Worm (Caenorhabditis elegans) whole organism, young adult: Measurements from ENCODE around the gene C34F6.7.

ENCODE experiments used
- B0035.1 ChIP-seq: sonication (generic microtip); optimal IDR thresholded peaks from 2 replicates; lab custom pipeline; 2016; ENCODE audit warnings: missing genetic modification characterization, mild to moderate bottlenecking, missing compliant biosample characterization, missing genotype, missing genetic modification reagents
- F10E7.11 ChIP-seq: sonication (generic microtip); optimal IDR thresholded peaks from 2 replicates; lab custom pipeline; 2017; ENCODE audit warnings: mild to moderate bottlenecking, missing genetic modification characterization, moderate library complexity, missing compliant biosample characterization
- F22D6.2 ChIP-seq: sonication (generic microtip); optimal IDR thresholded peaks from 2 replicates; lab custom pipeline; 2016; ENCODE audit warnings: mild to moderate bottlenecking, missing genetic modification characterization, missing compliant biosample characterization
- K12H6.12 ChIP-seq: fragments of 200-800 bp; sonication (Bioruptor generic); optimal IDR thresholded peaks from 2 replicates; lab custom pipeline; 2018; ENCODE audit warnings: mild to moderate bottlenecking, missing genetic modification characterization, missing compliant biosample characterization
- Y53F4B.3 ChIP-seq: fragments of 200-800 bp; sonication (Bioruptor generic); IDR thresholded peaks from 2 replicates; pipeline ENCODE4 v1.3.6; 2022; ENCODE audit warnings: missing genetic modification reagents, missing genetic modification characterization, missing compliant biosample characterization
- Y56A3A.18 ChIP-seq: fragments of 200-800 bp; sonication (Bioruptor generic); IDR thresholded peaks from 2 replicates; pipeline ENCODE4 v1.3.6; 2022; ENCODE audit warnings: missing genetic modification reagents, missing genetic modification characterization, missing compliant biosample characterization
- Y79H2A.3 ChIP-seq: fragments of 200-800 bp; sonication (Bioruptor generic); conservative IDR thresholded peaks from 2 replicates; pipeline ENCODE4 v1.3.6; 2022; ENCODE audit warnings: missing genetic modification reagents, missing genetic modification characterization, missing compliant biosample characterization
- Y95B8A.8 ChIP-seq: fragments of 200-800 bp; sonication (Bioruptor generic); IDR thresholded peaks from 2 replicates; pipeline ENCODE4 v1.3.6; 2022; ENCODE audit warnings: missing genetic modification reagents, missing genetic modification characterization, missing compliant biosample characterization
- ZK185.1 ChIP-seq: sonication (generic microtip); optimal IDR thresholded peaks from 2 replicates; lab custom pipeline; 2016; ENCODE audit warnings: mild to moderate bottlenecking, missing genetic modification characterization, missing compliant biosample characterization; ENCODE audit not compliant: poor library complexity, severe bottlenecking
- attf-3 ChIP-seq: fragments of 200-800 bp; sonication (Bioruptor generic); conservative IDR thresholded peaks from 2 replicates; pipeline ENCODE4 v1.3.6; 2022; ENCODE audit warnings: missing genetic modification reagents, missing genetic modification characterization, missing compliant biosample characterization
- bed-1 ChIP-seq: fragments of 200-800 bp; sonication (Bioruptor generic); IDR thresholded peaks from 2 replicates; pipeline ENCODE4 v1.3.6; 2022; ENCODE audit warnings: missing genetic modification reagents, missing genetic modification characterization, missing compliant biosample characterization
- ceh-100 ChIP-seq: fragments of 200-800 bp; sonication (Bioruptor generic); IDR thresholded peaks from 2 replicates; pipeline ENCODE4 v1.3.6; 2022; ENCODE audit warnings: missing genetic modification reagents, missing genetic modification characterization, missing compliant biosample characterization
- ceh-27 ChIP-seq: fragments of 200-800 bp; sonication (Bioruptor generic); optimal IDR thresholded peaks from 2 replicates; lab custom pipeline; 2018; ENCODE audit warnings: mild to moderate bottlenecking, missing genetic modification characterization, moderate library complexity, missing compliant biosample characterization
- ceh-40 ChIP-seq: fragments of 200-800 bp; sonication (Bioruptor generic); IDR thresholded peaks from 2 replicates; pipeline ENCODE4 v1.3.6; 2022; ENCODE audit warnings: missing genetic modification characterization, missing compliant biosample characterization
- chd-7 ChIP-seq: sonication (generic microtip); optimal IDR thresholded peaks from 2 replicates; lab custom pipeline; 2016; ENCODE audit warnings: mild to moderate bottlenecking, missing genetic modification characterization, moderate library complexity, missing compliant biosample characterization
- egl-44 ChIP-seq: fragments of 200-800 bp; sonication (Bioruptor generic); IDR thresholded peaks from 2 replicates; pipeline ENCODE4 v1.3.6; 2022; ENCODE audit warnings: missing genetic modification reagents, missing genetic modification characterization, missing compliant biosample characterization
- egrh-3 ChIP-seq: fragments of 200-800 bp; sonication (Bioruptor generic); IDR thresholded peaks from 2 replicates; pipeline ENCODE4 v1.3.6; 2022; ENCODE audit warnings: missing genetic modification reagents, missing genetic modification characterization, missing compliant biosample characterization
- gei-17 ChIP-seq: fragments of 200-800 bp; sonication (Bioruptor generic); optimal IDR thresholded peaks from 2 replicates; lab custom pipeline; 2018; ENCODE audit warnings: mild to moderate bottlenecking, missing genetic modification characterization, missing compliant biosample characterization
- hrde-1 ChIP-seq: sonication (generic microtip); optimal IDR thresholded peaks from 2 replicates; lab custom pipeline; 2016; ENCODE audit warnings: missing genetic modification characterization, mild to moderate bottlenecking, missing compliant biosample characterization, moderate library complexity, missing genotype, missing genetic modification reagents, borderline replicate concordance
- lin-26 ChIP-seq: fragments of 200-800 bp; sonication (Bioruptor generic); IDR thresholded peaks from 2 replicates; pipeline ENCODE4 v1.3.6; 2022; ENCODE audit warnings: missing genetic modification reagents, missing genetic modification characterization, missing compliant biosample characterization
- lin-35 ChIP-seq, 3 experiments: fragments of 150-350 bp in 2 of 3; sonication (generic microtip) in 1 of 3; optimal IDR thresholded peaks; 2 replicates each; lab custom pipeline; 2014 to 2018; ENCODE audit warnings: missing biosample characterization in 3 of 3, missing genetic modification characterization in 3 of 3, missing genetic modification reagents in 3 of 3
- lin-40 ChIP-seq: sonication (generic microtip); optimal IDR thresholded peaks from 2 replicates; lab custom pipeline; 2016; ENCODE audit warnings: missing genetic modification characterization, mild to moderate bottlenecking, missing compliant biosample characterization, missing genotype, missing genetic modification reagents
- lsy-27 ChIP-seq: sonication (generic microtip); optimal IDR thresholded peaks from 2 replicates; lab custom pipeline; 2017; ENCODE audit warnings: missing genetic modification characterization, mild to moderate bottlenecking, missing compliant biosample characterization, antibody characterized with exemption, missing genotype, borderline replicate concordance; ENCODE audit not compliant: insufficient read depth
- madf-10 ChIP-seq: sonication (generic microtip); optimal IDR thresholded peaks from 2 replicates; lab custom pipeline; 2016; ENCODE audit warnings: mild to moderate bottlenecking, missing genetic modification characterization, missing compliant biosample characterization
- madf-6 ChIP-seq: fragments of 200-800 bp; sonication (Bioruptor generic); IDR thresholded peaks from 2 replicates; pipeline ENCODE4 v1.3.6; 2022; ENCODE audit warnings: missing genetic modification reagents, missing genetic modification characterization, missing compliant biosample characterization
- mxl-1 ChIP-seq: sonication (generic microtip); optimal IDR thresholded peaks from 2 replicates; lab custom pipeline; 2016; ENCODE audit warnings: missing genetic modification characterization, missing compliant biosample characterization
- nfyb-1 ChIP-seq: fragments of 200-800 bp; sonication (Bioruptor generic); IDR thresholded peaks from 2 replicates; pipeline ENCODE4 v1.3.6; 2022; ENCODE audit warnings: missing genetic modification reagents, missing genetic modification characterization, missing compliant biosample characterization
- nhr-179 ChIP-seq: sonication (generic microtip); optimal IDR thresholded peaks from 2 replicates; lab custom pipeline; 2016; ENCODE audit warnings: mild to moderate bottlenecking, missing genetic modification characterization, missing compliant biosample characterization
- nhr-90 ChIP-seq: sonication (generic microtip); optimal IDR thresholded peaks from 2 replicates; lab custom pipeline; 2016; ENCODE audit warnings: missing genotype, mild to moderate bottlenecking, missing genetic modification characterization, missing compliant biosample characterization
- pha-4 ChIP-seq: fragments of 150-350 bp; sonication (generic microtip); optimal IDR thresholded peaks from 2 replicates; lab custom pipeline; 2014; ENCODE audit warnings: missing biosample characterization, missing genetic modification reagents, missing genetic modification characterization
- rcor-1 ChIP-seq: fragments of 200-800 bp; sonication (Bioruptor generic); IDR thresholded peaks from 2 replicates; pipeline ENCODE4 v1.3.6; 2022; ENCODE audit warnings: missing genetic modification reagents, missing genetic modification characterization, missing compliant biosample characterization
- rec-8 ChIP-seq, 2 experiments: sonication (generic microtip); optimal IDR thresholded peaks; 2 replicates each; lab custom pipeline; 2016; ENCODE audit warnings: mild to moderate bottlenecking in 2 of 2, missing genetic modification characterization in 2 of 2, missing genetic modification reagents in 2 of 2, missing genotype in 2 of 2, missing biosample characterization in 1 of 2, missing compliant biosample characterization in 1 of 2, moderate library complexity in 1 of 2
- rpc-1 ChIP-seq, 2 experiments: fragments of 150-350 bp in 1 of 2; sonication (generic microtip) in 1 of 2; optimal IDR thresholded peaks; 2 replicates each; lab custom pipeline; 2014 to 2018; ENCODE audit warnings: missing biosample characterization in 1 of 2, missing genetic modification characterization in 1 of 2, missing genetic modification reagents in 1 of 2, missing genotype in 1 of 2
- snpc-1.1 ChIP-seq: sonication (generic microtip); optimal IDR thresholded peaks from 2 replicates; lab custom pipeline; 2017; ENCODE audit warnings: missing genetic modification characterization, mild to moderate bottlenecking, missing compliant biosample characterization, antibody characterized with exemption, moderate library complexity, missing genotype, missing genetic modification reagents; ENCODE audit not compliant: insufficient read depth
- snpc-1.3 ChIP-seq: sonication (generic microtip); optimal IDR thresholded peaks from 2 replicates; lab custom pipeline; 2017; ENCODE audit warnings: missing genetic modification characterization, mild to moderate bottlenecking, missing compliant biosample characterization, antibody characterized with exemption, moderate library complexity, missing genotype, missing genetic modification reagents; ENCODE audit not compliant: insufficient read depth
- snpc-4 ChIP-seq, 5 experiments: fragments of 150-350 bp in 1 of 5; sonication (generic microtip) in 4 of 5; optimal IDR thresholded peaks; 2 replicates each; lab custom pipeline; 2014 to 2018; ENCODE audit warnings: missing genetic modification characterization in 5 of 5, missing biosample characterization in 3 of 5, antibody characterized with exemption in 2 of 5, mild to moderate bottlenecking in 2 of 5, missing compliant biosample characterization in 2 of 5, missing genotype in 2 of 5, moderate library complexity in 2 of 5, missing genetic modification reagents in 1 of 5
- somi-1 ChIP-seq: fragments of 200-800 bp; sonication (Bioruptor generic); optimal IDR thresholded peaks from 2 replicates; lab custom pipeline; 2018; ENCODE audit warnings: mild to moderate bottlenecking, missing genetic modification characterization, missing compliant biosample characterization
- tbp1 ChIP-seq: fragments of 200-800 bp; sonication (Bioruptor generic); optimal IDR thresholded peaks from 2 replicates; lab custom pipeline; 2018; ENCODE audit warnings: mild to moderate bottlenecking, missing genetic modification characterization, missing compliant biosample characterization
- tbx-9 ChIP-seq: sonication (generic microtip); optimal IDR thresholded peaks from 2 replicates; lab custom pipeline; 2016; ENCODE audit warnings: borderline replicate concordance, missing genetic modification characterization, inconsistent platforms, missing compliant biosample characterization
- unc-130 ChIP-seq: sonication (generic microtip); optimal IDR thresholded peaks from 2 replicates; lab custom pipeline; 2016; ENCODE audit warnings: missing genetic modification reagents, missing genetic modification characterization, missing compliant biosample characterization
- ztf-18 ChIP-seq: sonication (generic microtip); optimal IDR thresholded peaks from 2 replicates; lab custom pipeline; 2016; ENCODE audit warnings: missing genotype, mild to moderate bottlenecking, missing genetic modification characterization, missing compliant biosample characterization
- ztf-25 ChIP-seq: fragments of 200-800 bp; sonication (Bioruptor generic); IDR thresholded peaks from 2 replicates; pipeline ENCODE4 v1.3.6; 2022; ENCODE audit warnings: missing genetic modification reagents, missing genetic modification characterization, missing compliant biosample characterization
- ztf-26 ChIP-seq: sonication (generic microtip); optimal IDR thresholded peaks from 2 replicates; lab custom pipeline; 2017; ENCODE audit warnings: missing genetic modification characterization, missing compliant biosample characterization
- ztf-28 ChIP-seq: fragments of 200-800 bp; sonication (Bioruptor generic); IDR thresholded peaks from 2 replicates; pipeline ENCODE4 v1.3.6; 2022; ENCODE audit warnings: missing genetic modification reagents, missing genetic modification characterization, missing compliant biosample characterization

The C34F6.7 gene

DNA sequence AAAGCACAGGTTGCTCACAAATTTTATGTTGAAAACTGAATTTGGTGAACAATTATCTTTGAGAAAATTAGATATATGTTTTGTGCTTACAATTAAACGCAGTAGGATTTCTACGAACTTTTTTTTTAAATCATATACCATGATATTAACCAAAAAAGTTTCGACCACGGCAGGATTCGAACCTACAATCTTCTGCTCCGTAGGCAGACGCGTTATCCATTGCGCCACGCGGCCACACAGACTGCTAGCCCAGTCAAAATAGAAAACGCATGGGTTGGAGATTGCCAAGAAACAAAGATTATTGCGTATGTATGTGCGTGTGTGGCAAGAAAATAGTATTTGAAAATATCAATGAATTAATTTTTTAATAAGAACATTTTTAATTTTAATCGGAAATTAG, 37.2 kb upstream of the C34F6.7 start (continued):
- peak; percentile 88 for TF ChIP-seq ZK185.1 (tag; lab: Kevin White, UChicago)
- peak; percentile 70 for TF ChIP-seq hrde-1
- peak; percentile 91 for TF ChIP-seq lin-26
- no peak for TF ChIP-seq tbx-9 (tag; lab: Kevin White, UChicago)
- TF ChIP-seq ztf-26 (tag; lab: Kevin White, UChicago) = no peak
- TF ChIP-seq chd-7 (tag; lab: Kevin White, UChicago) = peak; percentile 12
- no peak for TF ChIP-seq lsy-27
- TF ChIP-seq Y95B8A.8 (GFP tag; lab: Robert Waterston, UW) = no peak
- TF ChIP-seq rpc-1 (optimal IDR thresholded peaks at IDR 0.05; lab: Kevin White, UChicago) = peak; percentile 91
- TF ChIP-seq rpc-1 (tag; optimal IDR thresholded peaks at IDR 0.05; lab: Kevin White, UChicago) = peak; percentile 94
- no peak for TF ChIP-seq gei-17 (GFP tag; lab: Kevin White, UChicago)
- no peak for TF ChIP-seq F22D6.2
- TF ChIP-seq pha-4 (tag; lab: Kevin White, UChicago) = no peak
- peak; percentile 55 for TF ChIP-seq K12H6.12 (tag; lab: Kevin White, UChicago)
- peak; percentile 30 for TF ChIP-seq snpc-1.3 (tag; lab: Kevin White, UChicago)
- peak; percentile 67 for TF ChIP-seq ztf-18 (tag; lab: Kevin White, UChicago)
- no peak for TF ChIP-seq bed-1 (GFP tag; lab: Robert Waterston, UW)
- peak; percentile 77; the same call in 1 of the 2 replicates for TF ChIP-seq nfyb-1 (GFP tag; lab: Robert Waterston, UW)
- peak; percentile 41; the same call in 1 of the 2 replicates for TF ChIP-seq rcor-1
- TF ChIP-seq lin-40 = peak; percentile 60
- 0 out of 2 replicates have a peak, but pooled peaks have one; percentile 50 for TF ChIP-seq ztf-28 (GFP tag; lab: Robert Waterston, UW)
- TF ChIP-seq ceh-40 (GFP tag; lab: Robert Waterston, UW) = 0 out of 2 replicates have a peak, but pooled peaks have one; percentile 45
- TF ChIP-seq attf-3 (GFP tag; lab: Robert Waterston, UW) = 0 out of 2 replicates have a peak, but pooled peaks have one; percentile 18
- peak; percentile 91 for TF ChIP-seq tbp1 (GFP tag; lab: Kevin White, UChicago)
- TF ChIP-seq F10E7.11 (tag; lab: Kevin White, UChicago) = peak; percentile 53
- no peak for TF ChIP-seq Y79H2A.3 (GFP tag; lab: Robert Waterston, UW)
- peak; percentile 51; the same call in 1 of the 2 replicates for TF ChIP-seq egl-44 (GFP tag; lab: Robert Waterston, UW)
- peak; percentile 23; the same call in 1 of the 2 replicates for TF ChIP-seq egrh-3 (GFP tag; lab: Robert Waterston, UW)
- TF ChIP-seq madf-10 (tag; lab: Kevin White, UChicago) = peak; percentile 64
- peak; percentile 42 for TF ChIP-seq somi-1 (GFP tag; lab: Kevin White, UChicago)
- peak; percentile 86 for TF ChIP-seq ztf-25 (GFP tag; lab: Robert Waterston, UW)
- 0 out of 2 replicates have a peak, but pooled peaks have one; percentile 54 for TF ChIP-seq Y56A3A.18 (GFP tag; lab: Robert Waterston, UW)
- TF ChIP-seq Y53F4B.3 (GFP tag; lab: Robert Waterston, UW) = peak; percentile 63
- TF ChIP-seq nhr-179 (tag; lab: Kevin White, UChicago) = peak; percentile 52
- TF ChIP-seq madf-6 = peak; percentile 20; the same call in 1 of the 2 replicates
- TF ChIP-seq mxl-1 (tag; lab: Kevin White, UChicago) = peak; percentile 65
- TF ChIP-seq B0035.1 (tag; lab: Kevin White, UChicago) = peak; percentile 57
- peak; percentile 72 for TF ChIP-seq nhr-90 (tag; lab: Kevin White, UChicago)
- peak; percentile 42 for TF ChIP-seq unc-130 (GFP tag; lab: Kevin White, UChicago)
- peak; percentile 70 to 88 for TF ChIP-seq rec-8 (tag; optimal IDR thresholded peaks at IDR 0.05; lab: Kevin White, UChicago)
- TF ChIP-seq ceh-27 = peak; percentile 62
- peak; percentile 19 for TF ChIP-seq snpc-1.1 (tag; lab: Kevin White, UChicago)
- peak in 1 of 3 experiments; percentile 32 for TF ChIP-seq lin-35 (GFP tag; optimal IDR thresholded peaks at IDR 0.05; lab: Kevin White, UChicago)
- TF ChIP-seq snpc-4 (GFP tag; optimal IDR thresholded peaks at IDR 0.05; lab: Kevin White, UChicago) = peak; percentile 82
- TF ChIP-seq snpc-4 (tag; optimal IDR thresholded peaks at IDR 0.05; lab: Kevin White, UChicago) = peak in 2 of 4 experiments; percentile 53 to 76
- TF ChIP-seq ceh-100 = peak; percentile 49; the same call in 1 of the 2 replicates
